Worm (Caenorhabditis elegans): ENCODE measurements around the gene bub-3.
A peak's percentile ranks its signal among the peaks of the same experiment; 100 is the strongest.

The bub-3 gene

DNA sequence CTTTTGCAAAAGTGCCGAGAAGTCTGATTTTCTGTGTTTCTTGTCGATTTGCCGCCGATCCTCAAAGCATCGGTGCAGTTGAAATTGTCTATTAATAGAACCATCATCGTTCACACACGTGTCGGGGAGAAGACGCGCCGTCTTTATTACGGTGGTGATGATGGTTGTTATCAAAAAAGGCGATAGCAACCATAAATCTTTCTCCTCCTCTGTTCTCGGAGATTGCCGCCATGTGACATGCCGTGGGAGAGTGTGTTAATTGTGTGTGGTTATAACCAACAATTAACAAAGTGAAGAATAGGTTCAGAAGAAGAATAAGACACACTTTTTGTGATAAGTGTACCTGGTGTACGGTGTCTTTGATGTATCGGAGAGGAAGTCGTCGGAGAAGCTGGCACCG, 44.8 kb upstream of the bub-3 start (continued):
- TF ChIP-seq lsy-2 (tag; optimal IDR thresholded peaks at IDR 0.05) (peak; percentile 5 to 47), daf-19 (GFP tag; conservative IDR thresholded peaks at IDR 0.05) (no peak), nhr-42 (GFP tag; IDR thresholded peaks at IDR 0.05) (no peak), ceh-20 (GFP tag; IDR thresholded peaks at IDR 0.05) (0 out of 2 replicates have a peak, but pooled peaks have one; percentile 18), aly-2 (tag; optimal IDR thresholded peaks at IDR 0.05) (no peak), mxl-2 (GFP tag; conservative IDR thresholded peaks at IDR 0.05) (peak; percentile 41; the same call in 1 of the 2 replicates), dve-1 (tag; optimal IDR thresholded peaks at IDR 0.05; ENCODE audit: insufficient read depth) (peak; percentile 37), daf-8 (GFP tag; IDR thresholded peaks at IDR 0.05) (no peak), Y5F2A.4 (GFP tag; optimal IDR thresholded peaks at IDR 0.05) (no peak)

DNA sequence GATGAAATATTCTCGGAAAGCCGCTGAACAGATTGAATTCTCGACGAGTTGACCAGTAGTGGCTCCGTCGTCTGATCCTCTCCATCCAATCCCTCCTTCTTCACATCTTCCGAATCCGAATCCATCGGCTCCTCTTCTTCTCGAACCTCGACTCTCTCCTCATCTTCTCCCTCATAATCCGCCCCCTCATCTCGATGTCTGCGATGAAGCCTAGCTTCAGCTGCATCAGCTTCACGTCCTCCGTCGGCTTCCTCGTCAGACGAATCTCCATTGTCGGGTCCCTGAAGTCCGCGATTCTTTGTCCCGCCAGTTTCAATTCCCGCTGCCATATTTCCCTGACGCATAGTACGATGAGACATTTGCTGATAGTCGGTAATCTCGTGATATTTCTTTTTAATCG, 40.3 kb upstream of the bub-3 start:
- TF ChIP-seq Y75B8A.6 (GFP tag; IDR thresholded peaks at IDR 0.05): no peak
- TF ChIP-seq lin-29 (GFP tag; IDR thresholded peaks at IDR 0.05): no peak
- peak; percentile 68 for TF ChIP-seq set-16 (GFP tag; IDR thresholded peaks at IDR 0.05)
- peak; percentile 48; the same call in 1 of the 2 replicates for TF ChIP-seq nhr-42 (GFP tag; IDR thresholded peaks at IDR 0.05)

DNA sequence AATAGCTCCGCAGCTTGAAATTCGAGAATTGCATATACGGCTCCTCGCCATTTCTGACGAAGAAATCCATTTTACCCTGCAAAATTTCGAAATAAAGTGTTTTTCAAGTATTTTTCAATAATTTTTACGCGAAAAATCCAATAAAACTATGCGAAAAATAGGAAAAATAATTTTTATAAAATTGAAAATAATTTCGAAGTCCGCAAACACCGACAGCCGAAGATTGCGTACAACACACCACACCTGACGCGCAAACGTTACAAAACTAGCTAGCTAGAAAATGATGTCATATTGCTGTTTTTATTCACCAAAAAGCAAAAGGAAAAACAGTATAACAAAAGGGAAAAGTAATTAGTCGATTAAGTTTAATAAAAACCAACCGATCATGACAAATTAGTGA, 31.1 kb upstream of the bub-3 start, which contains the start of gene rpoa-1:
Gene rpoa-1 (minus strand): TSS at position 84 of the 400 bp plus-strand sequence.
- TF ChIP-seq nhr-237 (tag; optimal IDR thresholded peaks at IDR 0.05) (no peak), ZK337.2 (GFP tag; IDR thresholded peaks at IDR 0.05) (no peak), egl-27 (tag; optimal IDR thresholded peaks at IDR 0.05) (no peak), lin-38 (GFP tag; IDR thresholded peaks at IDR 0.05) (peak; percentile 38), nhr-11 (tag; optimal IDR thresholded peaks at IDR 0.05) (no peak), fos-1 (tag; optimal IDR thresholded peaks at IDR 0.05) (no peak), jun-1 (tag; optimal IDR thresholded peaks at IDR 0.05) (no peak), ztf-11 (tag; optimal IDR thresholded peaks at IDR 0.05) (no peak), daf-16 (GFP tag; optimal IDR thresholded peaks at IDR 0.05) (no peak), daf-16 (tag; optimal IDR thresholded peaks at IDR 0.05) (peak; percentile 15), dpl-1 (GFP tag; optimal IDR thresholded peaks at IDR 0.05) (peak; percentile 59), lsy-2 (tag; optimal IDR thresholded peaks at IDR 0.05) (peak in 1 of 2 experiments; percentile 59), D1046.2 (GFP tag; IDR thresholded peaks at IDR 0.05) (no peak)

DNA sequence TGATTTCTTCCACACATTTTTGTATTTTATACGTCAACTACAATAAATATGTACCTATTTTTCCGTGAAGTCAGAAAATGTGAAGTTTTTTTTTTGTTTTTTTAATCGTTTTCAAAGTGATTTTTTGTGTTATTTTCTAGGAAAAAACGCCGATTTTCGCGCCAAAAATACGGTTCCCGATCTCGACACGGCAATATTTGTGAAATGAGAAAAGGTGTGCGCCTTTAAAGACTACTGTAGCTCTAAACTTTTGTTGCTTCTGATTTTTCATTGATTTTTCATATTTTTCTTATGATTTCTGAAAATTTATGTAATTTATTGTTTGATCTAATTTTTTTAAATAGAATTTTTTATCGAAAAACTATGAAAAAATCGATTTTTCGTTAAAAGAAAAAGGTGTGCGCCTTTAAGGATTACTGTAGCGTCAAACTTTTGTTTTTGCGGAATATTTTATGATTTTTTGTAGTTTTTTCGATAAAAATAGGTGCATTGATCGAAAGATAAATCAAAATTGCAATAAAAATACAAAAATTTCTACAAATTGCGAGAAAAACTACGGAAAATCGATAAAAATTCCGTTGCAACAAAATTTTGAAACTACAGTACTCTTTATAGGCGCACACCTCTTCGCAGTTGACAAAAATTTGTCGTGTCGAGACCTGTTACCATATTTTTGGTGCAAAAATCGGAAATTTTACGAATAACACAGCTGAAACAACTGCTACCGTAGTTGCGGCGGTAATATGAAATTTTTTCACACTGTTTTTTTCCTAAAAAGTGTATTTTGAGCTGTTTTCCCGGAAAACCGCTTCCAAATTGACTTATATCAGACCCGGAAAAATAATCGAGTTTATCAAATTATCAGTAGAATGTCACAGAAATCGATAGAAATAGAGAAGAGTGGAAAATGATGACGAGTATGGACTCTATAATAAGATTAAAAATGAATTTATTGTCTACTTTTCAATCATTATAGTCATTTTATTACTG, 30.2 kb upstream of the bub-3 start, which contains the start of gene kqt-3:
Gene kqt-3 (plus strand): TSS at position 940 of the 990 bp plus-strand sequence.
- TF ChIP-seq nhr-28 (tag; optimal IDR thresholded peaks at IDR 0.05) (peak; percentile 8), daf-16 (GFP tag; optimal IDR thresholded peaks at IDR 0.05) (no peak), daf-16 (tag; optimal IDR thresholded peaks at IDR 0.05) (peak; percentile 52), lin-39 (tag; optimal IDR thresholded peaks at IDR 0.05) (no peak), F26F4.8 (GFP tag; conservative IDR thresholded peaks at IDR 0.05) (no peak)

DNA sequence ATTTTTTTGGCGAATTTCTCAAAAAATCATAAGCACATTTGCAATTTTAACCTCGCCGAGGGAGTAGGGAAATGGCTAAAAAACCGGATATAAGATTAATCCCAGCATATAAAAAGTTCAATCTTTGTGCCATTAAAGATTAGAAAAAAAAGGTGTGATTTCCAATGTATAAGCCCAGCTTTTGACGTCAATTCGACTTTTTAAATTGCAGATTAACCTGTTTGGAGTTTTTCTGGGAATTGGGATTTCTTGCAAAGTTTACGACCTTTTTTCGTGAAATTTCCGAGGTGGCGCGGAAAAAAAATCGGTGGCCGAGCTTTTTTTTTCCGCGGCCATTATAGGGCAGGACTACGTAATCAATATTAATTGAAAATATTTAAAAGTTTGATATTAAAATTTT, 28.2 kb upstream of the bub-3 start:
- TF ChIP-seq aha-1 (tag) (peak; percentile 14), ctbp-1 (GFP tag; IDR thresholded peaks at IDR 0.05) (no peak)

DNA sequence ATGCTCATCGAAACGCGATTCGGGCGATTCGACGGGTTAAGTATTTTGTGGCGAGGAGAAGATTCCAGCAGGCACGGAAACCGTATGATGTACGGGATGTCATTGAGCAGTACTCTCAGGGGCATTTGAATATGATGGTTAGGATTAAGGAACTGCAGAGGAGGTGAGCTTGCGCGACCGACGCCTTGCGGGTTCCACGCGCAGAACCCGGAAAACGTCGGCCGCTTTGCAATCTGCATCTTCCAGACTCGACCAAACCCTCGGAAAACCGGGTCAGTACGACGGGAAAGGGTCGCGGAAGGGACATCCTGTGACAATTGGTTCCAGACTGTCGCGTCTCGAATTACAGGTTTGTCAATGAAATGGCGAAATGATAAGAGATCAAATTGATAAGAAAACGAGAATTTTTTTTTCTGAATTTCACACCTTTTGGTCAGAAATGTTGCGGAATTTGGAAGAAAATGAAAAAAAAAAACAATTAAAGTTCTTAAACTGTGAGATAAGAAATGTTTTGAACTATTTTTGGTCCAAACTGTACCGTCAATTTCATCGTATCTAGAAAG, 14.3 kb upstream of the bub-3 start:
- no peak for TF ChIP-seq lin-38 (GFP tag; IDR thresholded peaks at IDR 0.05)
- peak; percentile 74 for TF ChIP-seq set-16 (GFP tag; IDR thresholded peaks at IDR 0.05)
- peak; percentile 53 for TF ChIP-seq dmd-6 (GFP tag; IDR thresholded peaks at IDR 0.05)
- TF ChIP-seq dmd-9 (GFP tag; IDR thresholded peaks at IDR 0.05): no peak
- TF ChIP-seq nhr-42 (GFP tag; IDR thresholded peaks at IDR 0.05): 0 out of 2 replicates have a peak, but pooled peaks have one; percentile 21
- TF ChIP-seq pqm-1 (tag; optimal IDR thresholded peaks at IDR 0.05): peak; percentile 24
- TF ChIP-seq hlh-11 (tag; optimal IDR thresholded peaks at IDR 0.05): peak; percentile 9
- TF ChIP-seq dve-1 (tag; optimal IDR thresholded peaks at IDR 0.05; ENCODE audit: insufficient read depth): peak; percentile 52
- TF ChIP-seq cey-2 (tag; optimal IDR thresholded peaks at IDR 0.05; ENCODE audit: borderline replicate concordance, insufficient read depth): no peak
- TF ChIP-seq daf-16 (GFP tag; optimal IDR thresholded peaks at IDR 0.05): no peak
- peak; percentile 30 for TF ChIP-seq daf-16 (tag; optimal IDR thresholded peaks at IDR 0.05)
- TF ChIP-seq F26F4.8 (GFP tag; conservative IDR thresholded peaks at IDR 0.05): 0 out of 2 replicates have a peak, but pooled peaks have one; percentile 25
- no peak for TF ChIP-seq nhr-111 (GFP tag; optimal IDR thresholded peaks at IDR 0.05)
- no peak for TF ChIP-seq ZK546.5 (tag; optimal IDR thresholded peaks at IDR 0.05)
- TF ChIP-seq snpc-1.2 (GFP tag; IDR thresholded peaks at IDR 0.05): no peak
- no peak for TF ChIP-seq mxl-2 (GFP tag; conservative IDR thresholded peaks at IDR 0.05)
- TF ChIP-seq ceh-32 (tag; optimal IDR thresholded peaks at IDR 0.05; ENCODE audit: poor library complexity): no peak

All from whole organism, L4 larva.